Worm (Caenorhabditis elegans): ENCODE results near the gene obr-3.
A peak's percentile ranks its signal among the peaks of the same experiment; 100 is the strongest.

obr-3 gene

DNA sequence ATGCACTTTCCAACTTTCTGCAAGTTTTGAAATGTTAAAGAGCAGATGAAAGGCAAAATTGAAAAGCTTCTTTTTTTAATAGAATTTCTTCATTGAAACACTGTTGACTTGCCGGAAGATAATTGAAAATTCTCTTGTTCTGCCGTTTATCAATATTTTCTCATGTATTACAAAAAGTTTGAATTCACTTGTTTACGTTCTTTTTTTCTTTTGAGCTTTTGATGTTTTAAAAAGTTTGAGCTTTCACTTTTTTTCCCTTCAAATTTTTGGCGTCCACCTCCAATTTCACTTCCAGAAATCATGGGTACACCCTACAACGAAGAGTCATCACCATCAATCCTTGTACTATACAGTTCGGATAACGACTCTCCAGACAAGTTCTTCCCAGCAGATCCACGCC is 24.5 kb upstream of the obr-3 start, which contains the start of gene F19D8.2:
F19D8.2 (plus strand) TSS at position 301 of the 400 bp plus-strand sequence.
- no peak for TF ChIP-seq gmeb-1 (tag; optimal IDR thresholded peaks at IDR 0.05)
- TF ChIP-seq ZK546.5 (tag; optimal IDR thresholded peaks at IDR 0.05), result no peak
- TF ChIP-seq nhr-237 (tag; optimal IDR thresholded peaks at IDR 0.05), result no peak
- no peak for TF ChIP-seq unc-55 (GFP tag; optimal IDR thresholded peaks at IDR 0.05)
- no peak for TF ChIP-seq lin-13 (GFP tag; optimal IDR thresholded peaks at IDR 0.05)
- TF ChIP-seq unc-62 (GFP tag; optimal IDR thresholded peaks at IDR 0.05), result no peak
- TF ChIP-seq ceh-16 (tag; optimal IDR thresholded peaks at IDR 0.05), result no peak
- no peak for TF ChIP-seq ama-1 (optimal IDR thresholded peaks at IDR 0.05)
- no peak for TF ChIP-seq ztf-11 (tag; optimal IDR thresholded peaks at IDR 0.05)

DNA sequence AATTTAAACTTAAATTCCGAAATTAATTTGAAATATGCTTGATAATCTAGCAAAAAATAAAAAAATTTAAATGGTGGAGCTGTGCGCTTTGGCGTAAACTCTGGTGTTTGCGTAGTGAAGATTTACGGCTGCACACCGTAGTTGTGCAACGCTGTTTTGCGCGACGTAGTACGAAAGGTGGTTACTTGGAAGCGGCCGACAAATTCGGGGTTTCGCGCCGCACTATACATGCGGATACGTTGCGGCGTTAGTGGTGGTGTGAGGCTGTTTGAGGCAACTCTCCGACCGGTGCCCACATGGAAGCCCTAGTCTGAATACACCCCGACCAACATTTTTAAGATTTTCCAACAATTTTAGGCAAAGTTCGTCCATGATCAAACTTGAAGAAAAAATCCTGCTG is 23.8 kb upstream of the obr-3 start:
- no peak for TF ChIP-seq ama-1 (optimal IDR thresholded peaks at IDR 0.05)
- no peak for TF ChIP-seq egl-27 (tag; optimal IDR thresholded peaks at IDR 0.05)
- no peak for TF ChIP-seq ztf-11 (tag; optimal IDR thresholded peaks at IDR 0.05)
- no peak for TF ChIP-seq ceh-82 (tag; optimal IDR thresholded peaks at IDR 0.05)
- TF ChIP-seq snpc-4 (tag; optimal IDR thresholded peaks at IDR 0.05), result peak; percentile 7
- TF ChIP-seq C34F6.9 (tag; optimal IDR thresholded peaks at IDR 0.05), result no peak
- no peak for TF ChIP-seq nhr-129 (tag; optimal IDR thresholded peaks at IDR 0.05)

DNA sequence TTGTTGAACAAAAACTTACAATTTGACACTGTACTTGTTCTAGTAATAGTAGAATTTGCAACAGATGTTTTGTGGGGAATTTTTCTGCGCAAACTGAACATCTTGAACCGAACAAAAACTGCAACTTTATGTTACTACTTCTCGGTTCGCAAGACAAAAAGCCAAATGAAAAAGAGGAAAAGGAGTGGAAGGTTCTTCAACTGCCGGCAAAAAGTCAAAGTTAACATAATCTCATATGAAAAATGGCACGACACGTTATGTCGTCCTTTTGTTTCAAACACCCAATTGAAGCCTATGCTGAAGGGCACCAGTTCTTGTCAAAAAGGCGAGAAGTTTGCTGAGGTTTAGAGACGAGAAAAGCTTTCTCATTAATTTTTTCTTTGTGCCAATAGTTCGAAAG is 13.8 kb upstream of the obr-3 start, which contains the start of gene twk-23:
twk-23 (minus strand) TSS at position 101 of the 400 bp plus-strand sequence.
- TF ChIP-seq sma-3 (GFP tag; optimal IDR thresholded peaks at IDR 0.05) (no peak), nhr-77 (tag; optimal IDR thresholded peaks at IDR 0.05) (no peak), ztf-11 (tag; optimal IDR thresholded peaks at IDR 0.05) (no peak), nhr-25 (tag; optimal IDR thresholded peaks at IDR 0.05) (no peak)

DNA sequence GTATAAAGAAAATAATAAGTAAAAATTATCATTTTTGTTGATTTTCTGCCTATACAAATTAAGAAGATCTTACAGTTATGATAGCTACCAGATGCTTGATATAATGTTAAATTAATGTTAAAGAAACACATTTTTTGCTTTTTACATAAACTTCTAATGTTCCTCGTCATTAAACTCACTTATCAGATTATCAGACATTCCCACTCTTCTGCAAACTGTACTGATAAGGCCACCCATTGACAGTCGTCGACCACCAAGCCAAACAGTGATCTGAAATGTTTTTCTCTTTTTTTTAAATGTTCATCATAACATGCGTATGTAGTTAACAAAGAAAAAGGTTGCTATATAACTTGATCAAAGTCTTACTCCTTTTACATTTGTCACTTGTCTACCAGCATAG is 9.1 kb upstream of the obr-3 start:
- TF ChIP-seq fos-1 (tag; optimal IDR thresholded peaks at IDR 0.05) (peak; percentile 41), ZK546.5 (tag; optimal IDR thresholded peaks at IDR 0.05) (no peak)

DNA sequence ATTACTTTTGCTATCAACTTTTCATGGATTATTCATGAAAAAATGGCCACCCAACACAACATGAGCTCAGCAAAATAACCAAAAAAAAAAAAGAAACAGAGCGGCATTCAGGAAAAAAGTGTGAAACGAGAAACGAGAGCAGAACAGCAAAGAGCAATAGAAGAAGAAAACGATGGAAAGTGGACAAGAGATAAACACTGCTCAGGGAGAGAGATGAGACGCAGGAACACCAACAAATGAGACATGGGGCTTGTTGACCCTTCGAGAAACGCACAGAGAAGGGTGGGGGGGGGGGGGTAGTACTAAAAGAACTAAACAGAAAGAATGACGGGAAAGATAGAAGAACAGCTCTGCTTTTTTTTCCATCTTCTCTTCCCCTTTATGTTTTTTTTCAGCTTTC is 2.3 kb upstream of the obr-3 start:
- TF ChIP-seq dmd-4 (tag; optimal IDR thresholded peaks at IDR 0.05), result no peak
- no peak for TF ChIP-seq lin-13 (GFP tag; optimal IDR thresholded peaks at IDR 0.05)
- TF ChIP-seq unc-55 (GFP tag; optimal IDR thresholded peaks at IDR 0.05), result peak; percentile 11
- no peak for TF ChIP-seq mbf-1 (tag; optimal IDR thresholded peaks at IDR 0.05)
- TF ChIP-seq C34F6.9 (tag; optimal IDR thresholded peaks at IDR 0.05), result peak; percentile 28
- TF ChIP-seq zag-1 (tag; optimal IDR thresholded peaks at IDR 0.05), result peak; percentile 21
- TF ChIP-seq lsy-2 (tag; optimal IDR thresholded peaks at IDR 0.05), result peak in 1 of 2 experiments; percentile 24
- no peak for TF ChIP-seq nhr-23 (tag; optimal IDR thresholded peaks at IDR 0.05)
- no peak for TF ChIP-seq nhr-6 (tag; optimal IDR thresholded peaks at IDR 0.05)
- TF ChIP-seq sma-9 (GFP tag; optimal IDR thresholded peaks at IDR 0.05), result peak; percentile 23
- TF ChIP-seq sma-9 (tag; optimal IDR thresholded peaks at IDR 0.05), result no peak

DNA sequence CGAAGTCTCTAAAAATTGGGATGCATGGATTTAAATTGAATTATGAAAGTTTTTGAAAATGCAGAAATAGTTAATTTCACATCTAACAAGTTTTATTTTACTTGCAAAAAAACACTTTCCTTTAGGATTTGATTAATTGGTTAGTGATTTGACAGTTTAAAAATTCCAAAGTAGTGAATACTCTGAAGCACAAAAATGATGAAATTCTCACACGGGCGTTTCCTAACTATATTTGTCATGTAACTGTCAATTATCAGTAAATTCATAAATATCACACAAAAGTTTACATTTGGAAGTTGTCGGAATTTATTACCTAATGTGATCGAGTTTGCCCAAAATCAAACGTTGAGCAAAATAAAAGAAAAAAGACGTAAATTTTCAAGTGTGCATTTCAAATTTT is 1.5 kb upstream of the obr-3 start:
- TF ChIP-seq Y55F3AM.14 (GFP tag; optimal IDR thresholded peaks at IDR 0.05) (no peak), blmp-1 (tag; optimal IDR thresholded peaks at IDR 0.05; ENCODE audit: insufficient read depth) (no peak), dmd-4 (tag; optimal IDR thresholded peaks at IDR 0.05) (no peak), ztf-1 (GFP tag; conservative IDR thresholded peaks at IDR 0.05) (no peak), aly-2 (tag; optimal IDR thresholded peaks at IDR 0.05) (no peak), lin-11 (tag; optimal IDR thresholded peaks at IDR 0.05) (no peak), unc-55 (GFP tag; optimal IDR thresholded peaks at IDR 0.05) (no peak), mbf-1 (tag; optimal IDR thresholded peaks at IDR 0.05) (no peak), ztf-4 (tag; optimal IDR thresholded peaks at IDR 0.05) (no peak), sem-4 (tag; optimal IDR thresholded peaks at IDR 0.05) (no peak), sma-3 (GFP tag; optimal IDR thresholded peaks at IDR 0.05) (no peak), crh-2 (tag; optimal IDR thresholded peaks at IDR 0.05) (no peak), peb-1 (tag; optimal IDR thresholded peaks at IDR 0.05) (no peak), nhr-237 (tag; optimal IDR thresholded peaks at IDR 0.05) (no peak), elt-3 (tag; optimal IDR thresholded peaks at IDR 0.05) (no peak)
